Worm (Caenorhabditis elegans): ENCODE measurements around the gene btb-19.
"Not testable (repeated sequence)": the region's sequence is repeated elsewhere in the genome, so short reads cannot be mapped to it uniquely, and the experiment has no call there.

btb-19 gene

ce11 chrII:14563766-14564370, 41.9 kb upstream of the btb-19 start:
- peak; percentile 7 for TF ChIP-seq unc-42 (tag; optimal IDR thresholded peaks at IDR 0.05)

- TF ChIP-seq unc-86 (tag; optimal IDR thresholded peaks at IDR 0.05) (peak; percentile 54), sox-2 (GFP tag; IDR thresholded peaks at IDR 0.05) (peak; percentile 13), zip-5 (tag; optimal IDR thresholded peaks at IDR 0.05) (peak; percentile 41), tbx-7 (tag; optimal IDR thresholded peaks at IDR 0.05) (peak; percentile 67), pha-2 (tag; optimal IDR thresholded peaks at IDR 0.05) (peak; percentile 15), pqm-1 (tag; optimal IDR thresholded peaks at IDR 0.05) (peak; percentile 86), ztf-16 (tag; optimal IDR thresholded peaks at IDR 0.05) (peak; percentile 60), ceh-14 (tag; optimal IDR thresholded peaks at IDR 0.05) (peak; percentile 82), ceh-18 (tag; optimal IDR thresholded peaks at IDR 0.05) (peak; percentile 85), unc-42 (tag; optimal IDR thresholded peaks at IDR 0.05) (peak; percentile 89), nfya-1 (tag; optimal IDR thresholded peaks at IDR 0.05) (peak; percentile 72), elt-2 (tag; optimal IDR thresholded peaks at IDR 0.05) (peak; percentile 60), ceh-34 (tag; optimal IDR thresholded peaks at IDR 0.05) (peak; percentile 76), ceh-31 (tag; optimal IDR thresholded peaks at IDR 0.05) (peak; percentile 91), hlh-8 (tag; optimal IDR thresholded peaks at IDR 0.05) (peak; percentile 78), rnt-1 (tag; optimal IDR thresholded peaks at IDR 0.05) (peak; percentile 57), Y22D7AL.16 (tag; optimal IDR thresholded peaks at IDR 0.05) (peak; percentile 9), ceh-2 (tag; optimal IDR thresholded peaks at IDR 0.05) (peak; percentile 65), dve-1 (tag; optimal IDR thresholded peaks at IDR 0.05) (peak; percentile 5), ref-2 (tag; optimal IDR thresholded peaks at IDR 0.05) (peak; percentile 60), unc-3 (GFP tag; conservative IDR thresholded peaks at IDR 0.05) (peak; percentile 62; the same call in 1 of the 2 replicates), tbx-2 (tag; optimal IDR thresholded peaks at IDR 0.05) (peak; percentile 74), C08G9.2 (tag; optimal IDR thresholded peaks at IDR 0.05) (peak; percentile 89), madf-2 (tag; optimal IDR thresholded peaks at IDR 0.05) (peak; percentile 50), ceh-45 (GFP tag; IDR thresholded peaks at IDR 0.05) (peak; percentile 69; the same call in 1 of the 2 replicates), ets-4 (tag; optimal IDR thresholded peaks at IDR 0.05) (peak; percentile 80), fax-1 (tag; optimal IDR thresholded peaks at IDR 0.05) (peak; percentile 47)
- TF ChIP-seq unc-3 (tag; optimal IDR thresholded peaks at IDR 0.05), result not testable (repeated sequence)
Measured at ce11 chrII:14561549-14562115, 39.7 kb upstream of the btb-19 start, which contains the start of gene mog-4. TSS of gene mog-4 (minus strand) at chrII:14561599.

- TF ChIP-seq dmd-4 (tag; optimal IDR thresholded peaks at IDR 0.05; ENCODE audit: borderline replicate concordance) (no peak), pros-1 (tag; optimal IDR thresholded peaks at IDR 0.05) (no peak)
Measured at ce11 chrII:14555019-14555418, 33.1 kb upstream of the btb-19 start.

ce11 chrII:14550613-14551012, 28.7 kb upstream of the btb-19 start, which contains the start of gene nlp-41:
TSS of gene nlp-41 (plus strand) at chrII:14550913.
- no peak for TF ChIP-seq odd-2 (tag; optimal IDR thresholded peaks at IDR 0.05)
- no peak for TF ChIP-seq ceh-14 (tag; optimal IDR thresholded peaks at IDR 0.05)
- no peak for TF ChIP-seq ceh-6 (GFP tag; optimal IDR thresholded peaks at IDR 0.05)
- no peak for TF ChIP-seq K02D7.2 (tag; optimal IDR thresholded peaks at IDR 0.05)
- no peak for TF ChIP-seq pax-1 (tag; optimal IDR thresholded peaks at IDR 0.05)
- no peak for TF ChIP-seq ref-2 (tag; optimal IDR thresholded peaks at IDR 0.05)
- TF ChIP-seq hlh-30 (tag; optimal IDR thresholded peaks at IDR 0.05; ENCODE audit: insufficient read depth), result no peak
- no peak for TF ChIP-seq unc-55 (GFP tag; optimal IDR thresholded peaks at IDR 0.05)
- no peak for TF ChIP-seq tbx-2 (tag; optimal IDR thresholded peaks at IDR 0.05)

All from whole organism, late embryonic.